Fruit fly (Drosophila melanogaster): ENCODE measurements around the gene Madm.
A peak's percentile ranks its signal among the peaks of the same experiment; 100 is the strongest.

Madm gene

dm6 chr3R:5789025-5789953 is 47.0 kb downstream of the Madm start, which contains the start of the genes Hat1 and Rpn5 (continued):
- no peak for TF ChIP-seq CG4707 (GFP tag; optimal IDR thresholded peaks at IDR 0.05)
- TF ChIP-seq Dek (tag; optimal IDR thresholded peaks at IDR 0.05): peak; percentile 73
- peak; percentile 92 for TF ChIP-seq lilli (GFP tag; optimal IDR thresholded peaks at IDR 0.05)
- TF ChIP-seq ATbp (GFP tag; optimal IDR thresholded peaks at IDR 0.05): peak; percentile 48
- peak; percentile 0 for TF ChIP-seq scrt (GFP tag; optimal IDR thresholded peaks at IDR 0.05)
- no peak for TF ChIP-seq Hr39 (optimal IDR thresholded peaks at IDR 0.05)
- TF ChIP-seq CG1233 (GFP tag; optimal IDR thresholded peaks at IDR 0.05): peak; percentile 65
- peak; percentile 86 for TF ChIP-seq CG12155 (GFP tag; optimal IDR thresholded peaks at IDR 0.05)
- peak; percentile 69 for TF ChIP-seq Ptx1 (GFP tag; IDR thresholded peaks at IDR 0.05)
- TF ChIP-seq CG7928 (GFP tag; optimal IDR thresholded peaks at IDR 0.05): peak; percentile 45
- TF ChIP-seq Dip3 (GFP tag; optimal IDR thresholded peaks at IDR 0.05): peak; percentile 90
- TF ChIP-seq CG10321 (GFP tag; IDR thresholded peaks at IDR 0.05): no peak; the same call in 1 of the 2 replicates
- peak; percentile 67 for TF ChIP-seq grau (tag; optimal IDR thresholded peaks at IDR 0.05)
- 0 out of 3 replicates have a peak, but pooled peaks have one; percentile 31 for TF ChIP-seq H15 (GFP tag; IDR thresholded peaks at IDR 0.05)
- TF ChIP-seq CG11398 (GFP tag; optimal IDR thresholded peaks at IDR 0.05): peak; percentile 77
- TF ChIP-seq Dp (GFP tag; optimal IDR thresholded peaks at IDR 0.05): peak; percentile 47
- TF ChIP-seq bab2 (GFP tag; optimal IDR thresholded peaks at IDR 0.05): peak; percentile 91
- peak; percentile 96 for TF ChIP-seq CG30403 (GFP tag; optimal IDR thresholded peaks at IDR 0.05)
- TF ChIP-seq vfl (GFP tag; optimal IDR thresholded peaks at IDR 0.05): peak; percentile 75
- TF ChIP-seq croc (GFP tag; conservative IDR thresholded peaks at IDR 0.05): peak; percentile 21; the same call in 1 of the 3 replicates
- TF ChIP-seq Sin3A (optimal IDR thresholded peaks at IDR 0.05): peak; percentile 62
- peak; percentile 52 for TF ChIP-seq CG2129 (GFP tag; IDR thresholded peaks at IDR 0.05; ENCODE audit: partially characterized antibody)
- peak; percentile 67 for TF ChIP-seq CG30431 (GFP tag; optimal IDR thresholded peaks at IDR 0.05)
- TF ChIP-seq CG6175 (GFP tag; IDR thresholded peaks at IDR 0.05): no peak
- TF ChIP-seq CG17359 (tag; optimal IDR thresholded peaks at IDR 0.05): peak; percentile 59
- peak; percentile 68 for TF ChIP-seq ssp (GFP tag; IDR thresholded peaks at IDR 0.05)
- TF ChIP-seq cg (GFP tag; optimal IDR thresholded peaks at IDR 0.05): no peak
- peak; percentile 71 for TF ChIP-seq corto (GFP tag; optimal IDR thresholded peaks at IDR 0.05)
- peak; percentile 58; the same call in 2 of the 3 replicates for TF ChIP-seq zfh1 (GFP tag; IDR thresholded peaks at IDR 0.05)
- TF ChIP-seq Tbp (GFP tag; optimal IDR thresholded peaks at IDR 0.05): no peak
- TF ChIP-seq Neu2 (GFP tag; optimal IDR thresholded peaks at IDR 0.05; ENCODE audit: borderline replicate concordance): peak; percentile 74
- peak; percentile 61; the same call in 3 of the 4 replicates for TF ChIP-seq Gug (GFP tag; IDR thresholded peaks at IDR 0.05)
- TF ChIP-seq caup (GFP tag; optimal IDR thresholded peaks at IDR 0.05; ENCODE audit: severe bottlenecking): peak; percentile 78
- peak; percentile 87 for TF ChIP-seq CG9437 (GFP tag; optimal IDR thresholded peaks at IDR 0.05)
- peak; percentile 68 for TF ChIP-seq CG13123 (GFP tag; optimal IDR thresholded peaks at IDR 0.05)
- TF ChIP-seq CG12071 (GFP tag; optimal IDR thresholded peaks at IDR 0.05): no peak
- TF ChIP-seq tio (GFP tag; optimal IDR thresholded peaks at IDR 0.05): peak; percentile 91
- peak; percentile 46 for TF ChIP-seq CG2202 (tag; optimal IDR thresholded peaks at IDR 0.05)
- TF ChIP-seq CG11085 (GFP tag; IDR thresholded peaks at IDR 0.05): peak; percentile 46; the same call in 1 of the 2 replicates
- peak; percentile 75 for TF ChIP-seq CG18262 (tag; optimal IDR thresholded peaks at IDR 0.05)
- peak; percentile 63; the same call in 2 of the 3 replicates for TF ChIP-seq hb (GFP tag; IDR thresholded peaks at IDR 0.05; ENCODE audit: partially characterized antibody)
- peak; percentile 60 for TF ChIP-seq D19B (GFP tag; optimal IDR thresholded peaks at IDR 0.05)
- peak; percentile 76 for TF ChIP-seq repo (GFP tag; optimal IDR thresholded peaks at IDR 0.05)
- peak; percentile 87 for TF ChIP-seq CG8290 (GFP tag; optimal IDR thresholded peaks at IDR 0.05)
- peak; percentile 79 to 85 for TF ChIP-seq CG8290 (tag; optimal IDR thresholded peaks at IDR 0.05)
- peak; percentile 93 for TF ChIP-seq CG7786 (GFP tag; optimal IDR thresholded peaks at IDR 0.05)
- peak; percentile 54; the same call in 1 of the 2 replicates for TF ChIP-seq ttk (GFP tag; IDR thresholded peaks at IDR 0.05)
- peak; percentile 60; the same call in 1 of the 2 replicates for TF ChIP-seq danr (GFP tag; IDR thresholded peaks at IDR 0.05)
- peak; percentile 61 for TF ChIP-seq esg (GFP tag; conservative IDR thresholded peaks at IDR 0.05)

All from whole organism, embryonic.